Worm (Caenorhabditis elegans) whole organism, late embryonic: ENCODE measurements around the gene F22E12.3.

ENCODE experiments used
- C08G9.2 ChIP-seq: sonication (generic microtip); optimal IDR thresholded peaks from 2 replicates; lab custom pipeline; 2016; ENCODE audit warnings: mild to moderate bottlenecking, missing genetic modification characterization, moderate library complexity, missing compliant biosample characterization
- ama-1 ChIP-seq: fragments of 150-350 bp; optimal IDR thresholded peaks from 2 replicates; lab custom pipeline; 2014
- ceh-24 ChIP-seq: sonication (generic microtip); optimal IDR thresholded peaks from 2 replicates; lab custom pipeline; 2016; ENCODE audit warnings: mild to moderate bottlenecking, missing genetic modification characterization, missing compliant biosample characterization
- hlh-6 ChIP-seq: sonication (generic microtip); optimal IDR thresholded peaks from 2 replicates; lab custom pipeline; 2016; ENCODE audit warnings: missing genotype, missing genetic modification characterization, missing compliant biosample characterization
- lin-11 ChIP-seq: fragments of 200-800 bp; sonication (Bioruptor generic); optimal IDR thresholded peaks from 2 replicates; lab custom pipeline; 2018; ENCODE audit warnings: mild to moderate bottlenecking, missing genetic modification characterization, missing compliant biosample characterization
- nhr-11 ChIP-seq: fragments of 150-350 bp; optimal IDR thresholded peaks from 2 replicates; lab custom pipeline; 2014; ENCODE audit warnings: missing biosample characterization, missing genetic modification characterization
- odd-2 ChIP-seq: sonication (generic microtip); optimal IDR thresholded peaks from 2 replicates; lab custom pipeline; 2017; ENCODE audit warnings: antibody characterized with exemption, mild to moderate bottlenecking, missing genetic modification characterization, missing compliant biosample characterization
- pag-3 ChIP-seq: sonication (generic microtip); optimal IDR thresholded peaks from 2 replicates; lab custom pipeline; 2016; ENCODE audit warnings: missing compliant biosample characterization, missing genetic modification characterization, borderline replicate concordance
- syd-9 ChIP-seq: sonication (generic microtip); optimal IDR thresholded peaks from 2 replicates; lab custom pipeline; 2016; ENCODE audit warnings: mild to moderate bottlenecking, missing genetic modification characterization, moderate library complexity, missing compliant biosample characterization
- unc-42 ChIP-seq: sonication (generic microtip); optimal IDR thresholded peaks from 2 replicates; lab custom pipeline; 2016; ENCODE audit warnings: missing genotype, missing genetic modification characterization, missing compliant biosample characterization
- zip-5 ChIP-seq: sonication (generic microtip); optimal IDR thresholded peaks from 2 replicates; lab custom pipeline; 2016; ENCODE audit warnings: missing genetic modification characterization, missing compliant biosample characterization

ce11 chrV:10410030-10410713 lies 53.0 kb downstream of the F22E12.3 start, which contains the start of gene F15H10.12:
- TF ChIP-seq zip-5 (no peak), ceh-24 (tag; lab: Kevin White, UChicago) (no peak), unc-42 (no peak), pag-3 (tag; lab: Kevin White, UChicago) (no peak), lin-11 (no peak), hlh-6 (no peak), ama-1 (lab: Kevin White, UChicago) (no peak), C08G9.2 (tag; lab: Kevin White, UChicago) (no peak), odd-2 (tag; lab: Kevin White, UChicago) (no peak), syd-9 (tag; lab: Kevin White, UChicago) (no peak), nhr-11 (tag; lab: Kevin White, UChicago) (no peak)
